Worm (Caenorhabditis elegans) whole organism, L3 larva: ENCODE measurements around the gene pmt-1.

ENCODE experiments used
- R02D3.7 ChIP-seq: fragments of 150-350 bp; optimal IDR thresholded peaks from 2 replicates; lab custom pipeline; 2014; ENCODE audit warnings: missing biosample characterization, missing genetic modification characterization
- ceh-16 ChIP-seq: sonication (generic microtip); optimal IDR thresholded peaks from 2 replicates; lab custom pipeline; 2017; ENCODE audit warnings: missing biosample characterization, missing genetic modification characterization
- ceh-28 ChIP-seq: fragments of 150-350 bp; optimal IDR thresholded peaks from 2 replicates; lab custom pipeline; 2014; ENCODE audit warnings: missing biosample characterization, missing genetic modification reagents, missing genetic modification characterization
- ceh-82 ChIP-seq: fragments of 150-350 bp; optimal IDR thresholded peaks from 2 replicates; lab custom pipeline; 2014; ENCODE audit warnings: missing biosample characterization, missing genetic modification characterization
- ceh-9 ChIP-seq: sonication (generic microtip); optimal IDR thresholded peaks from 2 replicates; lab custom pipeline; 2018; ENCODE audit warnings: missing biosample characterization, missing genetic modification characterization
- daf-12 ChIP-seq: fragments of 150-350 bp; optimal IDR thresholded peaks from 2 replicates; lab custom pipeline; 2014; ENCODE audit warnings: missing biosample characterization, missing genetic modification reagents, missing genetic modification characterization
- egl-27 ChIP-seq: sonication (generic microtip); optimal IDR thresholded peaks from 4 replicates; lab custom pipeline; 2017; ENCODE audit warnings: missing biosample characterization, missing genetic modification reagents, missing genetic modification characterization
- egl-5 ChIP-seq: fragments of 150-350 bp; optimal IDR thresholded peaks from 2 replicates; lab custom pipeline; 2017; ENCODE audit warnings: missing biosample characterization, missing genetic modification reagents, missing genetic modification characterization, inconsistent platforms
- elt-1 ChIP-seq: fragments of 150-350 bp; optimal IDR thresholded peaks from 2 replicates; lab custom pipeline; 2014; ENCODE audit warnings: missing biosample characterization, missing genetic modification characterization
- elt-2 ChIP-seq: sonication (generic microtip); optimal IDR thresholded peaks from 2 replicates; lab custom pipeline; 2016; ENCODE audit warnings: missing genetic modification reagents, mild to moderate bottlenecking, missing genetic modification characterization, missing compliant biosample characterization
- elt-3 ChIP-seq, 3 experiments: fragments of 150-350 bp in 1 of 3; sonication (generic microtip) in 2 of 3; optimal IDR thresholded peaks; 2 replicates in 2 of 3; 4 replicates in 1 of 3; lab custom pipeline; 2014 to 2017; ENCODE audit warnings: missing biosample characterization in 3 of 3, missing genetic modification characterization in 3 of 3
- eor-1 ChIP-seq, 2 experiments: fragments of 150-350 bp; optimal IDR thresholded peaks; 2 replicates each; lab custom pipeline; 2014 to 2018; ENCODE audit warnings: missing biosample characterization in 2 of 2, missing genetic modification characterization in 2 of 2
- fkh-2 ChIP-seq: fragments of 150-350 bp; optimal IDR thresholded peaks from 2 replicates; lab custom pipeline; 2014; ENCODE audit warnings: missing biosample characterization, missing genetic modification reagents, missing genetic modification characterization
- fos-1 ChIP-seq: fragments of 150-350 bp; optimal IDR thresholded peaks from 2 replicates; lab custom pipeline; 2014; ENCODE audit warnings: missing biosample characterization, missing genetic modification characterization
- hmg-11 ChIP-seq: sonication (generic microtip); optimal IDR thresholded peaks from 2 replicates; lab custom pipeline; 2016; ENCODE audit warnings: missing genetic modification characterization, missing compliant biosample characterization
- jun-1 ChIP-seq: fragments of 150-350 bp; optimal IDR thresholded peaks from 2 replicates; lab custom pipeline; 2014; ENCODE audit warnings: missing biosample characterization, missing genetic modification reagents, missing genetic modification characterization
- lin-15B ChIP-seq: fragments of 150-350 bp; optimal IDR thresholded peaks from 2 replicates; lab custom pipeline; 2014; ENCODE audit warnings: missing biosample characterization, missing genetic modification characterization
- lsy-12 ChIP-seq: sonication (generic microtip); optimal IDR thresholded peaks from 2 replicates; lab custom pipeline; 2016; ENCODE audit warnings: mild to moderate bottlenecking, missing genetic modification characterization, missing compliant biosample characterization
- mdl-1 ChIP-seq: fragments of 150-350 bp; optimal IDR thresholded peaks from 2 replicates; lab custom pipeline; 2014; ENCODE audit warnings: missing biosample characterization, missing genetic modification characterization
- mml-1 ChIP-seq: fragments of 150-350 bp; sonication (generic microtip); optimal IDR thresholded peaks from 3 replicates; lab custom pipeline; 2014; ENCODE audit warnings: missing biosample characterization, missing genetic modification characterization
- nfya-1 ChIP-seq: sonication (generic microtip); optimal IDR thresholded peaks from 2 replicates; lab custom pipeline; 2017; ENCODE audit warnings: missing genetic modification characterization, mild to moderate bottlenecking, missing compliant biosample characterization, antibody characterized with exemption, moderate library complexity; ENCODE audit not compliant: insufficient read depth
- nhr-11 ChIP-seq: fragments of 150-350 bp; optimal IDR thresholded peaks from 2 replicates; lab custom pipeline; 2014; ENCODE audit warnings: missing biosample characterization, missing genetic modification characterization
- nhr-12 ChIP-seq: fragments of 150-350 bp; optimal IDR thresholded peaks from 2 replicates; lab custom pipeline; 2014; ENCODE audit warnings: missing biosample characterization, missing genetic modification characterization
- nhr-23 ChIP-seq: fragments of 150-350 bp; optimal IDR thresholded peaks from 2 replicates; lab custom pipeline; 2014; ENCODE audit warnings: missing biosample characterization, missing genetic modification reagents, missing genetic modification characterization
- nhr-25 ChIP-seq: sonication (generic microtip); optimal IDR thresholded peaks from 2 replicates; lab custom pipeline; 2017; ENCODE audit warnings: missing biosample characterization, missing genetic modification characterization
- nhr-43 ChIP-seq: sonication (generic microtip); optimal IDR thresholded peaks from 2 replicates; lab custom pipeline; 2016; ENCODE audit warnings: mild to moderate bottlenecking, missing genetic modification characterization, missing compliant biosample characterization; ENCODE audit not compliant: poor library complexity, severe bottlenecking
- nhr-67 ChIP-seq: fragments of 150-350 bp; optimal IDR thresholded peaks from 2 replicates; lab custom pipeline; 2014; ENCODE audit warnings: missing biosample characterization, missing genetic modification characterization
- nhr-77 ChIP-seq: fragments of 150-350 bp; optimal IDR thresholded peaks from 2 replicates; lab custom pipeline; 2014; ENCODE audit warnings: missing biosample characterization, missing genetic modification characterization
- pha-4 ChIP-seq: fragments of 150-350 bp; optimal IDR thresholded peaks from 2 replicates; lab custom pipeline; 2014; ENCODE audit warnings: missing biosample characterization, missing genetic modification reagents, missing genetic modification characterization
- pqm-1 ChIP-seq: fragments of 150-350 bp; optimal IDR thresholded peaks from 2 replicates; lab custom pipeline; 2017; ENCODE audit warnings: missing biosample characterization, missing genetic modification characterization, inconsistent platforms
- sea-2 ChIP-seq: fragments of 150-350 bp; sonication (generic microtip); optimal IDR thresholded peaks from 4 replicates; lab custom pipeline; 2014; ENCODE audit warnings: missing biosample characterization, missing genetic modification reagents, missing genetic modification characterization
- snpc-4 ChIP-seq: fragments of 150-350 bp; optimal IDR thresholded peaks from 2 replicates; lab custom pipeline; 2014; ENCODE audit warnings: missing biosample characterization, missing genetic modification characterization
- tbx-2 ChIP-seq: sonication (generic microtip); optimal IDR thresholded peaks from 2 replicates; lab custom pipeline; 2016; ENCODE audit warnings: mild to moderate bottlenecking, missing genetic modification characterization, missing compliant biosample characterization
- unc-39 ChIP-seq: sonication (generic microtip); optimal IDR thresholded peaks from 4 replicates; lab custom pipeline; 2017; ENCODE audit warnings: missing biosample characterization, missing genetic modification characterization
- unc-62 ChIP-seq: fragments of 150-350 bp; sonication (generic microtip); optimal IDR thresholded peaks from 4 replicates; lab custom pipeline; 2014; ENCODE audit warnings: missing biosample characterization, missing genetic modification reagents, missing genetic modification characterization
- zag-1 ChIP-seq: fragments of 150-350 bp; optimal IDR thresholded peaks from 2 replicates; lab custom pipeline; 2014; ENCODE audit warnings: missing biosample characterization, missing genetic modification characterization
- ztf-11 ChIP-seq: fragments of 150-350 bp; optimal IDR thresholded peaks from 2 replicates; lab custom pipeline; 2014; ENCODE audit warnings: missing biosample characterization, missing genetic modification characterization
- ztf-4 ChIP-seq: fragments of 150-350 bp; optimal IDR thresholded peaks from 2 replicates; lab custom pipeline; 2014; ENCODE audit warnings: missing biosample characterization, missing genetic modification characterization

Gene pmt-1

DNA sequence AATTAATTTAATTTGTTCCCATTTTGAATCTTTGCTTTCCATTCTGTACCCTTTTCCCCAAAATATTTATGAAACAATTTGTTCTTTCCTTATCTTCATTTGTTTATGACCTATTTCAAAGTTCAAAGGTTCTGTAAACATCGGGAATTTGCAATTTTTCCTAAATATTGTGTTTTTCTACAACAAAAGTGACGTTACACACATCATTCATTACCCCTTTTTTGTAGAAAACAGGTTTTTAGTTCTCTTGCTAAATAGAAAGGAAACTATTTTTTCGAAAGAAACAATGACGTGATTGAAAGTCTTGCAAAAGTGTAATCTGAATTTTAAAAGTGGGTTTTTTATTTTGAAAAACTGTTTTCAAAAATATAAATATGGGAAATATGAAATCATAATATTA is 42.3 kb upstream of the pmt-1 start:
- TF ChIP-seq pha-4 (tag; lab: Kevin White, UChicago) (peak; percentile 5), R02D3.7 (tag; lab: Kevin White, UChicago) (no peak), elt-1 (tag; lab: Kevin White, UChicago) (peak; percentile 15)

ce11 chrII:5323773-5324172 is 41.5 kb upstream of the pmt-1 start:
- TF ChIP-seq ceh-82 (no peak), fkh-2 (no peak), jun-1 (tag; lab: Kevin White, UChicago) (peak; percentile 83), pha-4 (tag; lab: Kevin White, UChicago) (peak; percentile 88), unc-39 (tag; lab: Kevin White, UChicago) (no peak), ceh-28 (tag; lab: Kevin White, UChicago) (no peak), elt-1 (tag; lab: Kevin White, UChicago) (no peak), lin-15B (no peak), zag-1 (no peak), nhr-43 (tag; lab: Kevin White, UChicago) (no peak), elt-2 (tag; lab: Kevin White, UChicago) (peak; percentile 100), pqm-1 (tag; lab: Kevin White, UChicago) (peak; percentile 99)

DNA sequence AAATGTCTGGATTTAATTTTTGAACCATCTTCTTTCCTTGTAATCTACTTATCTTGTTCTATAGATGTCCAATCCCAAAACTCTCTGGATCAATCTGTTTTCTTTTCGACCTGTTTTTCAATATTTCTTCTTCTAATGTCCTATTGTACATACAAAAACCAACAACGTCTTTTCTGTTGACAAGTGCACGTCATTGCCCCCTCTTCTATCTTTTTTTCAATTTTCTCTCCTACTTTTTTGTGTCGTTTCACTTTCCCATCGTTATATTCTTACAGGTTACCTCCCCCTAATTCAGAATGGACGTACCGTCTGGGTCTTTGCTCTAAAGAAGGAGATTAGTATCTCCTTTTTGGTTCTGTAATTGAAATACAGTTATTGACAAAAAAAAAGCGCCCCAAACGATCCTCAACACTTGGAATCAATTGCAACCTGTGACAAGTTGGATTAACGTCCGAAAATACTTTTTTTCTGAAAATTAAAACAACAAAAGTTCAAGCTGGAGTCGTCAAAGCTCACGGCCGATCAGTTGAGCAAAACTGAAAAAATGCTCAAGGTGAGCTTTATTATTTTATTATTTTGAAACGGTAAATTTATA is 40.5 kb upstream of the pmt-1 start, which contains the start of gene vhp-1:
Gene vhp-1, plus strand, starts transcription at position 545 of the 595 bp plus-strand sequence.
- TF ChIP-seq unc-62 (GFP tag; lab: Kevin White, UChicago) = no peak
- no peak for TF ChIP-seq mdl-1 (tag; lab: Kevin White, UChicago)
- peak; percentile 16 for TF ChIP-seq nhr-23 (tag; lab: Kevin White, UChicago)
- TF ChIP-seq pha-4 (tag; lab: Kevin White, UChicago) = peak; percentile 61
- no peak for TF ChIP-seq ztf-4 (tag; lab: Kevin White, UChicago)

- TF ChIP-seq nhr-43 (tag; lab: Kevin White, UChicago) = peak; percentile 89
- TF ChIP-seq pqm-1 (tag; lab: Kevin White, UChicago) = peak; percentile 25
- TF ChIP-seq ceh-28 (tag; lab: Kevin White, UChicago) = peak; percentile 45
- peak; percentile 6 for TF ChIP-seq R02D3.7 (tag; lab: Kevin White, UChicago)
- TF ChIP-seq lsy-12 (tag; lab: Kevin White, UChicago) = peak; percentile 83
- TF ChIP-seq pha-4 (tag; lab: Kevin White, UChicago) = peak; percentile 74
- no peak for TF ChIP-seq egl-27 (tag; lab: Kevin White, UChicago)
- no peak for TF ChIP-seq mdl-1 (tag; lab: Kevin White, UChicago)
- TF ChIP-seq nhr-25 (tag; lab: Kevin White, UChicago) = peak; percentile 79
- TF ChIP-seq nhr-23 (tag; lab: Kevin White, UChicago) = peak; percentile 77
- peak; percentile 80 for TF ChIP-seq elt-2 (tag; lab: Kevin White, UChicago)
- no peak for TF ChIP-seq ceh-16
- TF ChIP-seq unc-39 (tag; lab: Kevin White, UChicago) = no peak
- peak; percentile 33 for TF ChIP-seq elt-1 (tag; lab: Kevin White, UChicago)
- TF ChIP-seq nfya-1 (tag; lab: Kevin White, UChicago) = peak; percentile 21
- no peak for TF ChIP-seq nhr-12 (tag; lab: Kevin White, UChicago)
- peak; percentile 45 for TF ChIP-seq tbx-2 (tag; lab: Kevin White, UChicago)
- peak; percentile 82 for TF ChIP-seq jun-1 (tag; lab: Kevin White, UChicago)
- peak; percentile 8 for TF ChIP-seq fos-1 (tag; lab: Kevin White, UChicago)
- peak in 2 of 3 experiments; percentile 46 to 94 for TF ChIP-seq elt-3 (tag; optimal IDR thresholded peaks at IDR 0.05; lab: Kevin White, UChicago)
- TF ChIP-seq, all 47 proteins: peak for 15
Observed at ce11 chrII:5321718-5322286, 39.5 kb upstream of the pmt-1 start.

DNA sequence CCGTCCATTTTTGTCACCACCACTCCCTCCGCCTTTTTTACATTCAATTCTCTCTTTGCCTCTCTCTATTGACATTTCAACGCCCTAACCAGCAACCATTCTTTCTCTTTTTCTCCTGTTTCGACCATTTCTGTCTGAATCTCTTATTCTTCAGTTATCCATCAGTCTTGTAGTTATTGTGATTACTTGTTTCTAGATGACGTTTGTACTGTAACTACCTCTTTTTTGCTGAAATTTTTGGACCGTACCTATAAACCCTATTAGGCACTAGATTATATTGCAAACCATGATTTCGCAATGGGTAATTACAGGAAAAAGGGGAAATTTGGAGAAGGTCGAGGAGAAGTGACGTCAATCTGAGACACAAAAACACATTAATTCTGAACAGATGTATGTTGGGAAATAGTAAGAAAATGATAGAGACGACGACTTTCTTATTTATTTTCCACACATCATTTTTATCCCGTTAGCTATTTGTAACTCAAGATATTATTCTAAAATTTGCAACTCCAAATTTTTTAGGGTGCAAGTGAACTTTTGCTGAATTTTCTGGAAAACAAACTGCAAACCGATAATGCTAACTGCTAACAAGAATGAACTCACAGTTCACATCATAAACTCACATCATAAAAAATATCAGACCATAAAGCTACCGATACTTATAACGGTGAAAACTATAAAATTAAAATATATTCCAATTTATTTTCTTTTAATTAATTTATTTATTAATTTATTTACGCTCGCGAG is 38.1 kb upstream of the pmt-1 start:
- TF ChIP-seq pha-4 (tag; lab: Kevin White, UChicago) = peak; percentile 99
- no peak for TF ChIP-seq daf-12 (tag; lab: Kevin White, UChicago)
- no peak for TF ChIP-seq zag-1
- TF ChIP-seq lin-15B = no peak
- peak; percentile 57 for TF ChIP-seq nhr-25 (tag; lab: Kevin White, UChicago)
- no peak for TF ChIP-seq nhr-67
- TF ChIP-seq R02D3.7 (tag; lab: Kevin White, UChicago) = no peak
- TF ChIP-seq sea-2 (GFP tag; lab: Kevin White, UChicago) = no peak
- TF ChIP-seq egl-5 = peak; percentile 2
- TF ChIP-seq eor-1 (tag; optimal IDR thresholded peaks at IDR 0.05; lab: Kevin White, UChicago) = no peak
- peak; percentile 9 for TF ChIP-seq hmg-11 (tag; lab: Kevin White, UChicago)
- no peak for TF ChIP-seq nhr-11 (tag; lab: Kevin White, UChicago)
- TF ChIP-seq elt-2 (tag; lab: Kevin White, UChicago) = peak; percentile 59
- TF ChIP-seq snpc-4 (tag; lab: Kevin White, UChicago) = no peak
- no peak for TF ChIP-seq tbx-2 (tag; lab: Kevin White, UChicago)
- peak; percentile 45 for TF ChIP-seq ceh-28 (tag; lab: Kevin White, UChicago)
- TF ChIP-seq mml-1 (tag; lab: Kevin White, UChicago) = no peak
- no peak for TF ChIP-seq fkh-2
- TF ChIP-seq ztf-11 (tag; lab: Kevin White, UChicago) = no peak
- no peak for TF ChIP-seq nhr-43 (tag; lab: Kevin White, UChicago)
- TF ChIP-seq nhr-77 (tag; lab: Kevin White, UChicago) = peak; percentile 66
- TF ChIP-seq ceh-9 (tag; lab: Kevin White, UChicago) = no peak
